Fruit fly (Drosophila melanogaster): Measurements from ENCODE around the gene CG13297.

DNA sequence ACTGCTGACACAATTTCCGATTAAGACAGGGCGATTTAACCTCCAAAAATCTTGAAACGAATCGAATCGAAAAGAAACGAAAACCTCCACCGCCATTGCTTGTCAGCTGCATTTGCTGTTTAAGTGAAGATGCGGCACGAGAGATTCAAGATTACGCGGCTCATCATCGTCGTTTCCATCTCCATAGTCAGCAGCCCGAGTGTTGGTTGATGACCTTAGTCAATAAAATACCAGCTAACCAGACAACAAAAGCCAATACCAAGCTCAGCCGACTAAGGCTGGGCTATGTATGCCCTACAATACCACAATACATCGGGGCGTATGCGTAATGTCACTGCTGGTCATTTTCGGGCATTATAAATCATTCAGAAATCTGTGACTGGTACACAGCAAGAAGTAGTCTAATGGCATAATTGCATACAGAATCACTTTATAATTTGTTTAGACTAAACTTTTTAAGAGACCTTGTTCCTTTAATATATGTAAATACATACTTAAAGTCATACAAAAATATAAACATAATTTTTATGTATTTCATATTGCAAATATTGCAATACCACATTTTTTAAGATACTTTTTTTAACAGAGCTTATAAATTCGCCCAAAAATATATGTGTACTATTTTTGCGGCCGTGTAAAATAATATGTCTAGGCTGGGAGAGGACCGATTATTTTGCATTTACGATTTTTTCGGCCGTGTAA, 16.3 kb downstream of the CG13297 start:
- no peak for TF ChIP-seq CTCF (optimal IDR thresholded peaks at IDR 0.05)
- TF ChIP-seq CG8478 (optimal IDR thresholded peaks at IDR 0.05), result no peak

Measured in S2 (cell line).